Worm (Caenorhabditis elegans) whole organism, mixed stage, embryonic: ENCODE data around the gene pei-1.

Source experiments
- blmp-1 ChIP-seq: fragments of 150-350 bp; optimal IDR thresholded peaks from 2 replicates; lab custom pipeline; 2014; ENCODE audit warnings: missing biosample characterization, missing genetic modification characterization
- ceh-43 ChIP-seq: fragments of 200-800 bp; sonication (Bioruptor generic); optimal IDR thresholded peaks from 2 replicates; lab custom pipeline; 2018; ENCODE audit warnings: mild to moderate bottlenecking, missing genetic modification characterization, moderate library complexity, missing compliant biosample characterization
- cnd-1 ChIP-seq: fragments of 200-800 bp; sonication (Bioruptor generic); optimal IDR thresholded peaks from 2 replicates; lab custom pipeline; 2018; ENCODE audit warnings: mild to moderate bottlenecking, missing genetic modification characterization, missing compliant biosample characterization
- elt-1 ChIP-seq: sonication (generic microtip); optimal IDR thresholded peaks from 2 replicates; lab custom pipeline; 2017; ENCODE audit warnings: missing genetic modification characterization, mild to moderate bottlenecking, missing compliant biosample characterization, antibody characterized with exemption, moderate library complexity, borderline replicate concordance; ENCODE audit not compliant: insufficient read depth
- flh-1 ChIP-seq: fragments of 200-800 bp; sonication (Bioruptor generic); optimal IDR thresholded peaks from 2 replicates; lab custom pipeline; 2018; ENCODE audit warnings: mild to moderate bottlenecking, missing genetic modification characterization, moderate library complexity, missing compliant biosample characterization
- hlh-1 ChIP-seq: fragments of 150-350 bp; optimal IDR thresholded peaks from 2 replicates; lab custom pipeline; 2014; ENCODE audit warnings: missing biosample characterization, missing genetic modification reagents, missing genetic modification characterization
- lsy-2 ChIP-seq: fragments of 150-350 bp; optimal IDR thresholded peaks from 2 replicates; lab custom pipeline; 2014; ENCODE audit warnings: missing biosample characterization, missing genetic modification characterization
- nhr-12 ChIP-seq: fragments of 150-350 bp; optimal IDR thresholded peaks from 2 replicates; lab custom pipeline; 2014; ENCODE audit warnings: missing biosample characterization, missing genetic modification characterization
- nhr-237 ChIP-seq: fragments of 150-350 bp; optimal IDR thresholded peaks from 2 replicates; lab custom pipeline; 2014; ENCODE audit warnings: missing biosample characterization, missing genetic modification characterization
- pha-4 ChIP-seq: fragments of 150-350 bp; optimal IDR thresholded peaks from 2 replicates; lab custom pipeline; 2018; ENCODE audit warnings: missing biosample characterization, missing genetic modification reagents, missing genetic modification characterization
- unc-62 ChIP-seq: fragments of 150-350 bp; optimal IDR thresholded peaks from 2 replicates; lab custom pipeline; 2014; ENCODE audit warnings: missing biosample characterization, missing genetic modification reagents, missing genetic modification characterization

DNA sequence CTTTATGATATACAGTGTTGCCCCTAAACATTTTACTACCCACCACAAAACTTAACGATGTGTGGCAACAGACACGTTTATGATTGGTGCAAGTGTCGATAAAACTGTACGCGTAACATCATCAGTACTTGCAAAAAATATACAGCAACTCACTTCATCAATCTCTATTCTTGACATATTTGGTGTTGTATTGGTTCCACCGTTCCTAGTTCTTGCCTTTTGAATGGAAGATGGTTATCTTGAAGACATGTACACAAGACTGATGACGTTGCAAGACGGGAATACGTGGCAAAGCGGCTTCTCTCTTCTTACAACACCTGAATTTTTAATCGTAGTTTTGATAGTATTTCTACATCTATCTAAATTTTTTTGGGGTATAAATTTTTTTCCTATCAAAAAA, 18.6 kb upstream of the pei-1 start:
- TF ChIP-seq ceh-43 = no peak
- no peak for TF ChIP-seq blmp-1 (tag; lab: Kevin White, UChicago)
- TF ChIP-seq pha-4 = no peak
- TF ChIP-seq hlh-1 (tag; lab: Kevin White, UChicago) = no peak
- no peak for TF ChIP-seq nhr-237 (tag; lab: Kevin White, UChicago)
- peak; percentile 91 for TF ChIP-seq elt-1
- no peak for TF ChIP-seq cnd-1
- TF ChIP-seq flh-1 (GFP tag; lab: Kevin White, UChicago) = no peak
- no peak for TF ChIP-seq lsy-2 (tag; lab: Kevin White, UChicago)
- TF ChIP-seq nhr-12 (tag; lab: Kevin White, UChicago) = no peak
- no peak for TF ChIP-seq unc-62 (GFP tag; lab: Kevin White, UChicago)
